Fruit fly (Drosophila melanogaster) whole organism: ENCODE measurements around the gene blp.

Experiments
- CG8478 ChIP-seq: fragments of >200 bp; optimal IDR thresholded peaks from 2 replicates; lab custom pipeline; 2018; ENCODE audit warnings: inconsistent platforms
- Dll ChIP-seq: fragments of >200 bp; optimal IDR thresholded peaks from 2 replicates; lab custom pipeline; 2017
- EcR ChIP-seq, 2 experiments: fragments of >200 bp; optimal IDR thresholded peaks; 2 replicates each; lab custom pipeline; 2017; ENCODE audit warnings: missing biosample characterization in 2 of 2, missing genetic modification characterization in 2 of 2, missing genetic modification reagents in 2 of 2
- pan ChIP-seq: fragments of >200 bp; optimal IDR thresholded peaks from 2 replicates; lab custom pipeline; 2017
- psq ChIP-seq: fragments of >200 bp; optimal IDR thresholded peaks from 2 replicates; lab custom pipeline; 2017
- usp ChIP-seq: fragments of >200 bp; optimal IDR thresholded peaks from 2 replicates; lab custom pipeline; 2017; ENCODE audit warnings: missing biosample characterization, missing genetic modification characterization, mixed read lengths

DNA sequence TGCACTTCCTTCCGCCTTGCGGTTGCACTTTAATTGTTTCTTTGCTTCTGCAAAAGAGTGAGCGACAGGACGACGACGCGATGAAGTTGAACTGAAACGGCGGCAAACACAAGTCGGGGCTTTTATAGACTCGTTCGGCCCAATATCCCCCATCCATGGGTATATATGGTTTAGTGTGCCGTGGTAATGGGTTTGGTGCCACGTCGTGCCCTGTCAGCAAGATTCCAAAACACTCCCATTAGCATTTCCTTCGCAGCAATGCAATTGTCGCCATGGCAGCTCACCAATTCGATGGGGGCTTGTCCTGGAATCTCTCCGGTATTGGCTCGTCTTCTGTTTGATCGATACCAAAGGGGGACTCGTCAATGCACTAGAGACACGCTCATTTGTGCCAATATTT, 15.7 kb upstream of the blp start, which contains the start of gene CG45105:
- no peak for TF ChIP-seq CG8478 (lab: Kevin White, UChicago)
- TF ChIP-seq psq (lab: Kevin White, UChicago), result no peak
- no peak for TF ChIP-seq Dll (lab: Kevin White, UChicago)
- no peak for TF ChIP-seq pan (lab: Kevin White, UChicago)
- TF ChIP-seq usp (GFP tag; lab: Kevin White, UChicago), result no peak
- no peak for TF ChIP-seq EcR (GFP tag; optimal IDR thresholded peaks at IDR 0.05; lab: Kevin White, UChicago)
